Fruit fly (Drosophila melanogaster) whole organism, adult: ENCODE data around the gene pug.

Source experiments
- CG1620 ChIP-seq: fragments of 200-800 bp; sonication (Bioruptor generic); optimal IDR thresholded peaks from 2 replicates; lab custom pipeline; 2016; ENCODE audit warnings: missing biosample characterization, missing genetic modification characterization
- CG33017 ChIP-seq: fragments of 200-800 bp; sonication (Bioruptor generic); optimal IDR thresholded peaks from 2 replicates; lab custom pipeline; 2018; ENCODE audit warnings: missing biosample characterization, mild to moderate bottlenecking, missing genetic modification characterization, moderate library complexity
- Mnt ChIP-seq: fragments of 200-800 bp; sonication (Bioruptor generic); optimal IDR thresholded peaks from 2 replicates; lab custom pipeline; 2016; ENCODE audit warnings: missing biosample characterization, mild to moderate bottlenecking, missing genetic modification characterization

DNA sequence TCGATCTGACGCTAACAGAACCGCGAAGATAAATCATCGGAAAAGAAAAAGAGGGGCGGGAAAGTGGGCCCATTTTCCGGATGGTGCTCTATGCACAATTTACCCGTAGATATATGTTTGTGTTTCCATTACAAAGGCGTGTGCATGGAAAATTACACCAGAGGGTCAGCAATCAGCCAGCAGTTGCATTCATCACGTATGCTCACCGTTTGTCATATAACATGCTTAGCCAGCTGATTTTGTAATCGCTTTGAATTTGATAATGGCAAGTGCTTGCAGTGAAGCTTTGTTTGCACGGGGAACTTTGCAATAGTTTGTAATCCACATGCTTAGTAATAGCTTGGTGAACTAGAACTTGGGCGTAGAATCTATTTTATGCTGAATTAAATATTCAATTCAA is 16.4 kb upstream of the pug start:
- TF ChIP-seq CG1620: no peak
- TF ChIP-seq Mnt: no peak
- no peak for TF ChIP-seq CG33017 (tag; lab: Kevin White, UChicago)
